Fruit fly (Drosophila melanogaster) whole organism, prepupa: Measurements from ENCODE around the gene TTLL15.

Source experiments
- Blimp-1 ChIP-seq: fragments of 200-800 bp; sonication (Bioruptor generic); optimal IDR thresholded peaks from 3 replicates; lab custom pipeline; 2017; ENCODE audit warnings: missing biosample characterization, missing genetic modification characterization, mild to moderate bottlenecking, moderate library complexity, missing genetic modification reagents
- CG11294 ChIP-seq: fragments of 200-800 bp; sonication (Bioruptor generic); IDR thresholded peaks from 2 replicates; pipeline ENCODE4 v1.3.6; 2022; ENCODE audit warnings: missing biosample characterization, missing genetic modification characterization
- CG11762 ChIP-seq: fragments of 200-800 bp; sonication (Bioruptor generic); optimal IDR thresholded peaks from 3 replicates; lab custom pipeline; 2016; ENCODE audit warnings: missing biosample characterization, missing genetic modification characterization; ENCODE audit not compliant: insufficient read depth
- CG11902 ChIP-seq: fragments of 200-800 bp; sonication (Bioruptor generic); optimal IDR thresholded peaks from 3 replicates; lab custom pipeline; 2016; ENCODE audit warnings: missing biosample characterization, missing genetic modification characterization
- CG1621 ChIP-seq: fragments of 200-800 bp; sonication (Bioruptor generic); optimal IDR thresholded peaks from 3 replicates; lab custom pipeline; 2018; ENCODE audit warnings: missing biosample characterization, mild to moderate bottlenecking, missing genetic modification characterization
- CG16779 ChIP-seq: fragments of 200-800 bp; sonication (Bioruptor generic); optimal IDR thresholded peaks from 3 replicates; lab custom pipeline; 2017; ENCODE audit warnings: missing biosample characterization, mild to moderate bottlenecking, missing genetic modification characterization
- CG3032 ChIP-seq: fragments of 200-800 bp; optimal IDR thresholded peaks from 2 replicates; lab custom pipeline; 2019; ENCODE audit warnings: missing biosample characterization, mild to moderate bottlenecking, missing genetic modification characterization, moderate library complexity
- CG31627 ChIP-seq: fragments of 200-800 bp; sonication (Bioruptor generic); optimal IDR thresholded peaks from 3 replicates; lab custom pipeline; 2016; ENCODE audit warnings: missing biosample characterization, missing genetic modification characterization
- CG34406 ChIP-seq: fragments of 200-800 bp; sonication (Bioruptor generic); optimal IDR thresholded peaks from 3 replicates; lab custom pipeline; 2016; ENCODE audit warnings: missing biosample characterization, missing genetic modification characterization
- CG3919 ChIP-seq: fragments of 200-800 bp; sonication (Bioruptor generic); optimal IDR thresholded peaks from 3 replicates; lab custom pipeline; 2016; ENCODE audit warnings: missing biosample characterization, missing genetic modification characterization
- CG4318 ChIP-seq: fragments of 200-800 bp; sonication (Bioruptor generic); optimal IDR thresholded peaks from 3 replicates; lab custom pipeline; 2017; ENCODE audit warnings: missing biosample characterization, mild to moderate bottlenecking, missing genetic modification characterization
- CG6163 ChIP-seq: fragments of 200-800 bp; sonication (Bioruptor generic); IDR thresholded peaks from 3 replicates; pipeline ENCODE4 v1.3.6; 2022; ENCODE audit warnings: missing biosample characterization, missing genetic modification characterization
- CG6792 ChIP-seq: fragments of 200-800 bp; sonication (Bioruptor generic); optimal IDR thresholded peaks from 3 replicates; lab custom pipeline; 2016; ENCODE audit warnings: missing biosample characterization, missing genetic modification characterization
- CG6854 ChIP-seq: fragments of 200-800 bp; sonication (Bioruptor generic); optimal IDR thresholded peaks from 2 replicates; lab custom pipeline; 2017; ENCODE audit warnings: missing biosample characterization, mild to moderate bottlenecking, missing genetic modification characterization
- CG8319 ChIP-seq: fragments of 200-800 bp; sonication (Bioruptor generic); optimal IDR thresholded peaks from 3 replicates; lab custom pipeline; 2016; ENCODE audit warnings: missing biosample characterization, missing genetic modification characterization
- CG8632 ChIP-seq: fragments of 200-800 bp; sonication (Bioruptor generic); optimal IDR thresholded peaks from 3 replicates; lab custom pipeline; 2016; ENCODE audit warnings: missing biosample characterization, missing genetic modification characterization
- CG9139 ChIP-seq: fragments of 200-800 bp; sonication (Bioruptor generic); optimal IDR thresholded peaks from 3 replicates; lab custom pipeline; 2017; ENCODE audit warnings: missing biosample characterization, mild to moderate bottlenecking, missing genetic modification characterization
- Eip75B ChIP-seq: fragments of 200-800 bp; sonication (Bioruptor generic); optimal IDR thresholded peaks from 3 replicates; lab custom pipeline; 2016; ENCODE audit warnings: missing biosample characterization, missing genetic modification characterization
- Eip78C ChIP-seq: fragments of 200-800 bp; sonication (Bioruptor generic); peaks from one replicate; lab custom pipeline; 2016; ENCODE audit warnings: missing biosample characterization, missing genetic modification characterization
- Eip93F ChIP-seq: fragments of 200-800 bp; sonication (Bioruptor generic); optimal IDR thresholded peaks from 2 replicates; lab custom pipeline; 2016; ENCODE audit warnings: missing biosample characterization, mild to moderate bottlenecking, missing genetic modification characterization
- Ets21C ChIP-seq: fragments of 200-800 bp; sonication (Bioruptor generic); optimal IDR thresholded peaks from 3 replicates; lab custom pipeline; 2016; ENCODE audit warnings: missing biosample characterization, missing genetic modification characterization
- Ets96B ChIP-seq: fragments of 200-800 bp; optimal IDR thresholded peaks from 2 replicates; lab custom pipeline; 2019; ENCODE audit warnings: missing biosample characterization, mild to moderate bottlenecking, missing genetic modification characterization, moderate library complexity
- Gug ChIP-seq: fragments of 200-800 bp; sonication (Bioruptor generic); IDR thresholded peaks from 2 replicates; pipeline ENCODE4 v1.3.6; 2022; ENCODE audit warnings: missing biosample characterization, missing genetic modification characterization
- Hr39 ChIP-seq: fragments of 200-800 bp; sonication (Bioruptor generic); optimal IDR thresholded peaks from 2 replicates; lab custom pipeline; 2016; ENCODE audit warnings: missing biosample characterization, missing genetic modification characterization
- Lpt ChIP-seq: fragments of 200-800 bp; sonication (Bioruptor generic); optimal IDR thresholded peaks from 3 replicates; lab custom pipeline; 2016; ENCODE audit warnings: missing biosample characterization, missing genetic modification characterization
- OdsH ChIP-seq: fragments of 200-800 bp; sonication (Bioruptor generic); optimal IDR thresholded peaks from 3 replicates; lab custom pipeline; 2016; ENCODE audit warnings: missing biosample characterization, missing genetic modification characterization
- Sox102F ChIP-seq: fragments of 200-800 bp; sonication (Bioruptor generic); optimal IDR thresholded peaks from 2 replicates; lab custom pipeline; 2016; ENCODE audit warnings: missing biosample characterization, mild to moderate bottlenecking, missing genetic modification characterization
- Sox14 ChIP-seq: fragments of 200-800 bp; sonication (Bioruptor generic); optimal IDR thresholded peaks from 3 replicates; lab custom pipeline; 2016; ENCODE audit warnings: missing biosample characterization, missing genetic modification characterization
- Sox15 ChIP-seq: fragments of 200-800 bp; sonication (Bioruptor generic); optimal IDR thresholded peaks from 3 replicates; lab custom pipeline; 2016; ENCODE audit warnings: missing biosample characterization, missing genetic modification characterization
- achi ChIP-seq: fragments of 200-800 bp; sonication (Bioruptor generic); optimal IDR thresholded peaks from 3 replicates; lab custom pipeline; 2016; ENCODE audit warnings: missing biosample characterization, missing genetic modification characterization
- acj6 ChIP-seq: fragments of 200-800 bp; sonication (Bioruptor generic); optimal IDR thresholded peaks from 3 replicates; lab custom pipeline; 2016; ENCODE audit warnings: missing biosample characterization, missing genetic modification characterization
- cyc ChIP-seq: fragments of 200-800 bp; sonication (Bioruptor generic); optimal IDR thresholded peaks from 3 replicates; lab custom pipeline; 2016; ENCODE audit warnings: missing biosample characterization, missing genetic modification characterization
- dsx ChIP-seq: fragments of 200-800 bp; optimal IDR thresholded peaks from 3 replicates; lab custom pipeline; 2019; ENCODE audit warnings: missing biosample characterization, mild to moderate bottlenecking, missing genetic modification characterization, moderate library complexity; ENCODE audit not compliant: poor library complexity, severe bottlenecking
- eg ChIP-seq: fragments of 200-800 bp; sonication (Bioruptor generic); IDR thresholded peaks from 3 replicates; pipeline ENCODE4 v1.3.6; 2022; ENCODE audit warnings: missing biosample characterization, missing genetic modification characterization
- esn ChIP-seq: fragments of 200-800 bp; sonication (Bioruptor generic); optimal IDR thresholded peaks from 2 replicates; lab custom pipeline; 2016; ENCODE audit warnings: missing biosample characterization, mild to moderate bottlenecking, missing genetic modification characterization, moderate library complexity
- fd59A ChIP-seq: fragments of 200-800 bp; sonication (Bioruptor generic); optimal IDR thresholded peaks from 2 replicates; lab custom pipeline; 2017; ENCODE audit warnings: missing biosample characterization, mild to moderate bottlenecking, missing genetic modification characterization, missing genetic modification reagents
- fd85E ChIP-seq: fragments of 200-800 bp; sonication (Bioruptor generic); optimal IDR thresholded peaks from 3 replicates; lab custom pipeline; 2016; ENCODE audit warnings: missing biosample characterization, missing genetic modification characterization
- fkh ChIP-seq: fragments of 200-800 bp; sonication (Bioruptor generic); optimal IDR thresholded peaks from 3 replicates; lab custom pipeline; 2017; ENCODE audit warnings: missing biosample characterization, mild to moderate bottlenecking, missing genetic modification characterization, moderate library complexity
- lz ChIP-seq: fragments of 200-800 bp; sonication (Bioruptor generic); optimal IDR thresholded peaks from 3 replicates; lab custom pipeline; 2016; ENCODE audit warnings: missing biosample characterization, missing genetic modification characterization
- net ChIP-seq: fragments of 200-800 bp; sonication (Bioruptor generic); optimal IDR thresholded peaks from 3 replicates; lab custom pipeline; 2016; ENCODE audit warnings: missing biosample characterization, missing genetic modification characterization
- pdm3 ChIP-seq: fragments of 200-800 bp; sonication (Bioruptor generic); optimal IDR thresholded peaks from 3 replicates; lab custom pipeline; 2016; ENCODE audit warnings: missing biosample characterization, missing genetic modification characterization
- salr ChIP-seq, 2 experiments: fragments of 200-800 bp; sonication (Bioruptor generic); optimal IDR thresholded peaks; 3 replicates each; lab custom pipeline; 2016 to 2018; ENCODE audit warnings: missing biosample characterization in 2 of 2, missing genetic modification characterization in 2 of 2, mild to moderate bottlenecking in 1 of 2
- spab ChIP-seq: fragments of 200-800 bp; sonication (Bioruptor generic); optimal IDR thresholded peaks from 2 replicates; lab custom pipeline; 2017; ENCODE audit warnings: missing biosample characterization, mild to moderate bottlenecking, missing genetic modification characterization, missing genetic modification reagents
- ss ChIP-seq, 2 experiments: fragments of 200-800 bp; sonication (Bioruptor generic); optimal IDR thresholded peaks; 2 replicates in 1 of 2; 3 replicates in 1 of 2; lab custom pipeline; 2017 to 2018; ENCODE audit warnings: mild to moderate bottlenecking in 2 of 2, missing biosample characterization in 2 of 2, missing genetic modification characterization in 2 of 2, moderate library complexity in 1 of 2
- svp ChIP-seq: fragments of 200-800 bp; sonication (Bioruptor generic); peaks from one replicate; lab custom pipeline; 2016; ENCODE audit warnings: missing biosample characterization, missing genetic modification characterization
- topi ChIP-seq: fragments of 200-800 bp; sonication (Bioruptor generic); optimal IDR thresholded peaks from 3 replicates; lab custom pipeline; 2016; ENCODE audit warnings: missing biosample characterization, missing genetic modification characterization
- vri ChIP-seq: fragments of 200-800 bp; sonication (Bioruptor generic); optimal IDR thresholded peaks from 3 replicates; lab custom pipeline; 2016; ENCODE audit warnings: missing biosample characterization, mild to moderate bottlenecking, missing genetic modification characterization

TTLL15 gene

DNA sequence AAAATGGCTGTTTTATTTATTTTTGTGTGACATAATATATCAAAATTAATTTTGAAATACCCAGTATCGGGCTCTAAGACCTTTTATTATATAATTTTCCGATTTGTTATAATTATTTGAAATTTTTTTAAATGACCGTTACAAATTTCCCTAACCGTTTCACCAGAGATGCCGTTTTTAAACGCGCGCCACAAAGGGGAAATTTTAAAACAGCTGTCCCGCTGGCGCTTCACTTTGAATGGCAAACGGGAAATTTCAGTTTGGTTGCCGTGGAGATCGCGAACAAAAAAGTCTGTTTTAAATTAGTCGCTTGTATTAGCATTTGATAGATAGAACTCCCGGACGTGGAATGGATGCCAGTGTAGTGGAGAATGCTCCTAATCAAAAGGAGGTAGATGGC, at the start of gene TTLL15, which contains the start of gene CG14693:
TTLL15 (plus strand) TSS at position 257 of the 400 bp plus-strand sequence.
CG14693 (minus strand) TSS at position 16 of the 400 bp plus-strand sequence.
- TF ChIP-seq CG6792 (GFP tag; lab: Kevin White, UChicago) = no peak
- TF ChIP-seq fd59A (GFP tag; lab: Kevin White, UChicago) = no peak
- TF ChIP-seq Lpt (GFP tag; lab: Kevin White, UChicago) = no peak
- TF ChIP-seq lz (GFP tag; lab: Kevin White, UChicago) = no peak
- TF ChIP-seq ss (GFP tag; optimal IDR thresholded peaks at IDR 0.05; lab: Kevin White, UChicago) = no peak
- no peak for TF ChIP-seq Blimp-1
- TF ChIP-seq CG9139 (GFP tag; lab: Kevin White, UChicago) = no peak
- no peak for TF ChIP-seq Eip78C (GFP tag; lab: Kevin White, UChicago)
- no peak for TF ChIP-seq acj6 (GFP tag; lab: Kevin White, UChicago)
- no peak for TF ChIP-seq salr (GFP tag; optimal IDR thresholded peaks at IDR 0.05; lab: Kevin White, UChicago)
- TF ChIP-seq CG31627 (GFP tag; lab: Kevin White, UChicago) = no peak
- TF ChIP-seq fkh (GFP tag; lab: Kevin White, UChicago) = no peak
- TF ChIP-seq achi (GFP tag; lab: Kevin White, UChicago) = no peak

DNA sequence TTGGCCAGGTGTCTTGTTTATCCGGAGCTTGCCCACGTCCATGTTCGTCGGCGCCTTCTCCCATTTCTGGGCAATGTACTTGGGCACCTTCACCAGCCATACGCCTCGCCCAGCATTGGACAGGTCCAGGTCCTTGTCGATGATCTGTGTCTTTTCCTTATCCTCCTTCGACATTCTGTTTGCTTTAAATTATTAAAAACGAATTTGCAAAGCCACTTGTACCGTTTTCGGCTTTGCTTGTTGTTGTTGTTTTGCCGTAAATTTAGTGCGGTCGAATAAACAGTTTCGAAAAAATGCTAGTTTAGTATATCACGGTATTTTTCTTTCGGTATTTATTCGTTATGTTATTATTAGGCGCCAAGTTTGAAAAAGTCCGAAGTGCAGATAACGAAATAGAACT, 47.6 kb upstream of the TTLL15 start, which contains the start of gene TfIIFbeta:
TfIIFbeta (minus strand) TSS at position 279 of the 400 bp plus-strand sequence.
- no peak for TF ChIP-seq Blimp-1
- TF ChIP-seq Sox102F = no peak
- no peak for TF ChIP-seq vri
- no peak for TF ChIP-seq CG1621
- TF ChIP-seq eg = no peak
- no peak for TF ChIP-seq dsx (GFP tag; lab: Kevin White, UChicago)
- no peak for TF ChIP-seq CG6163 (GFP tag; lab: Robert Waterston, UW)
- no peak for TF ChIP-seq Sox15
- no peak for TF ChIP-seq CG4318 (GFP tag; lab: Kevin White, UChicago)
- no peak for TF ChIP-seq CG3032
- no peak for TF ChIP-seq Eip93F (GFP tag; lab: Kevin White, UChicago)
- no peak for TF ChIP-seq Ets21C (GFP tag; lab: Kevin White, UChicago)
- TF ChIP-seq Eip75B (GFP tag; lab: Kevin White, UChicago) = no peak
- TF ChIP-seq ss (GFP tag; optimal IDR thresholded peaks at IDR 0.05; lab: Kevin White, UChicago) = no peak
- no peak for TF ChIP-seq CG6854 (GFP tag; lab: Kevin White, UChicago)
- no peak for TF ChIP-seq CG11762
- TF ChIP-seq achi (GFP tag; lab: Kevin White, UChicago) = no peak

DNA sequence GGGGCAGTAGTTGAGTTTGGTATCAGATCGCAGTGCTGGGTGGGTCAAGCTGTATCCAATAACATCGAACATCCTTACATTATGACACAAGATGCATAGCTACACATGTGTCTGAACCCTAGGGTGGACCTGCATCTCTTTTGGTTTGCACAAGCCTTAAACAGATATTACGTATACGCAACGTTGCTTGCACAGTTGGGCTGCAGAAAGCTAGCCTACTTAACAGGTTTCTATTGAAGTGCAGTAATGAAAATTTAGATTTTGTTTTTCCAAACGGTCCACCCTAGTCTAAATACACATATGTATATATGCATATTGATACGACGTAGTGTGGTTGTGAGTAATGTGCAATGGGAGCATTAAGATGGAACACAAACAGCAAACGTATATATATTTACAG, 39.8 kb upstream of the TTLL15 start:
- peak; percentile 21 for TF ChIP-seq Hr39 (GFP tag; lab: Kevin White, UChicago)
- no peak for TF ChIP-seq net (GFP tag; lab: Kevin White, UChicago)
- TF ChIP-seq CG3032 = no peak
- TF ChIP-seq CG11294 (GFP tag; lab: Robert Waterston, UW) = peak; percentile 42; the same call in 1 of the 2 replicates
- no peak for TF ChIP-seq topi (GFP tag; lab: Kevin White, UChicago)
- no peak for TF ChIP-seq CG8632 (GFP tag; lab: Kevin White, UChicago)
- TF ChIP-seq CG11902 (GFP tag; lab: Kevin White, UChicago) = no peak
- TF ChIP-seq cyc (GFP tag; lab: Kevin White, UChicago) = peak; percentile 26
- TF ChIP-seq CG8319 (GFP tag; lab: Kevin White, UChicago) = no peak
- no peak for TF ChIP-seq Ets21C (GFP tag; lab: Kevin White, UChicago)
- TF ChIP-seq esn (GFP tag; lab: Kevin White, UChicago) = no peak
- TF ChIP-seq Blimp-1 = no peak
- no peak for TF ChIP-seq Eip78C (GFP tag; lab: Kevin White, UChicago)
- TF ChIP-seq CG6163 (GFP tag; lab: Robert Waterston, UW) = no peak
- peak; percentile 52 for TF ChIP-seq Eip75B (GFP tag; lab: Kevin White, UChicago)
- TF ChIP-seq CG16779 (tag; lab: Kevin White, UChicago) = no peak
- no peak for TF ChIP-seq CG1621
- peak; percentile 34 for TF ChIP-seq Sox14 (GFP tag; lab: Kevin White, UChicago)
- no peak for TF ChIP-seq spab (GFP tag; lab: Kevin White, UChicago)
- TF ChIP-seq acj6 (GFP tag; lab: Kevin White, UChicago) = peak; percentile 26
- no peak for TF ChIP-seq OdsH (GFP tag; lab: Kevin White, UChicago)
- no peak for TF ChIP-seq Sox102F
- TF ChIP-seq CG6792 (GFP tag; lab: Kevin White, UChicago) = peak; percentile 2
- peak; percentile 40 for TF ChIP-seq pdm3 (GFP tag; lab: Kevin White, UChicago)
- TF ChIP-seq Gug (GFP tag; lab: Robert Waterston, UW) = no peak
- TF ChIP-seq CG34406 (GFP tag; lab: Kevin White, UChicago) = no peak
- no peak for TF ChIP-seq fd85E (GFP tag; lab: Kevin White, UChicago)
- no peak for TF ChIP-seq svp (GFP tag; lab: Kevin White, UChicago)
- TF ChIP-seq CG3919 (GFP tag; lab: Kevin White, UChicago) = no peak
- TF ChIP-seq Ets96B (tag; lab: Kevin White, UChicago) = no peak
- peak; percentile 12 for TF ChIP-seq lz (GFP tag; lab: Kevin White, UChicago)
